Fruit fly (Drosophila melanogaster) whole organism, wandering third instar larva: Measurements from ENCODE around the gene Gdi.

ENCODE experiments used
- Abd-B ChIP-seq: fragments of >200 bp; optimal IDR thresholded peaks from 2 replicates; lab custom pipeline; 2017; ENCODE audit warnings: missing biosample characterization, missing genetic modification characterization
- Dfd ChIP-seq: fragments of >200 bp; optimal IDR thresholded peaks from 2 replicates; lab custom pipeline; 2017; ENCODE audit warnings: missing biosample characterization, missing genetic modification characterization
- Dif ChIP-seq: fragments of 200-275, 200-300 bp; sonication (Bioruptor generic); optimal IDR thresholded peaks from 2 replicates; lab custom pipeline; 2018; ENCODE audit warnings: missing biosample characterization, missing genetic modification characterization; ENCODE audit not compliant: partially characterized antibody
- GATAd ChIP-seq: sonication (Bioruptor generic); optimal IDR thresholded peaks from 2 replicates; lab custom pipeline; 2016; ENCODE audit warnings: missing biosample characterization, missing genetic modification characterization
- Hnf4 ChIP-seq: fragments of 200-800 bp; sonication (Bioruptor generic); optimal IDR thresholded peaks from 2 replicates; lab custom pipeline; 2016; ENCODE audit warnings: missing biosample characterization, mild to moderate bottlenecking, missing genetic modification characterization
- Hr78 ChIP-seq: fragments of >200 bp; optimal IDR thresholded peaks from 2 replicates; lab custom pipeline; 2017; ENCODE audit warnings: missing biosample characterization, missing genetic modification characterization
- Hr83 ChIP-seq: fragments of 200-300 bp; sonication (Bioruptor generic); optimal IDR thresholded peaks from 2 replicates; lab custom pipeline; 2016; ENCODE audit warnings: missing biosample characterization, mild to moderate bottlenecking, missing genetic modification characterization, moderate library complexity; ENCODE audit not compliant: poor library complexity, severe bottlenecking
- Jra ChIP-seq: sonication (Bioruptor generic); optimal IDR thresholded peaks from 2 replicates; lab custom pipeline; 2016; ENCODE audit warnings: missing biosample characterization, missing genetic modification characterization
- Mio ChIP-seq: sonication (Bioruptor generic); optimal IDR thresholded peaks from 2 replicates; lab custom pipeline; 2016; ENCODE audit warnings: missing biosample characterization, missing genetic modification characterization
- Myc ChIP-seq: fragments of >200 bp; optimal IDR thresholded peaks from 2 replicates; lab custom pipeline; 2017
- N ChIP-seq: fragments of >200 bp; optimal IDR thresholded peaks from 2 replicates; lab custom pipeline; 2018; ENCODE audit warnings: missing biosample characterization, missing external identifiers, missing genetic modification characterization
- OdsH ChIP-seq: fragments of 200-800 bp; sonication (Bioruptor generic); optimal IDR thresholded peaks from 2 replicates; lab custom pipeline; 2016; ENCODE audit warnings: missing biosample characterization, mild to moderate bottlenecking, missing genetic modification characterization
- Rel ChIP-seq, 2 experiments: fragments of 200-800 bp; sonication (Bioruptor generic) in 1 of 2; optimal IDR thresholded peaks; 2 replicates in 1 of 2; 3 replicates in 1 of 2; lab custom pipeline; 2016 to 2019; ENCODE audit warnings: mild to moderate bottlenecking in 2 of 2, missing biosample characterization in 2 of 2, missing genetic modification characterization in 2 of 2, moderate library complexity in 1 of 2
- Sp1 ChIP-seq: fragments of 200-800 bp; sonication (Bioruptor generic); optimal IDR thresholded peaks from 3 replicates; lab custom pipeline; 2019; ENCODE audit warnings: missing biosample characterization, mild to moderate bottlenecking, missing genetic modification characterization, moderate library complexity
- br ChIP-seq: fragments of 200-800 bp; sonication (Bioruptor generic); optimal IDR thresholded peaks from 2 replicates; lab custom pipeline; 2016; ENCODE audit warnings: missing biosample characterization, missing genetic modification characterization
- brk ChIP-seq: fragments of 200-800 bp; sonication (Bioruptor generic); optimal IDR thresholded peaks from 2 replicates; lab custom pipeline; 2016; ENCODE audit warnings: missing biosample characterization, mild to moderate bottlenecking, missing genetic modification characterization
- dmrt93B ChIP-seq: fragments of 200-800 bp; sonication (Bioruptor generic); optimal IDR thresholded peaks from 2 replicates; lab custom pipeline; 2018; ENCODE audit warnings: missing biosample characterization, mild to moderate bottlenecking, missing genetic modification characterization
- dsf ChIP-seq: sonication (Bioruptor generic); optimal IDR thresholded peaks from 2 replicates; lab custom pipeline; 2016; ENCODE audit warnings: missing biosample characterization, missing genetic modification characterization, borderline replicate concordance
- ey ChIP-seq: fragments of 200-800 bp; sonication (Bioruptor generic); optimal IDR thresholded peaks from 2 replicates; lab custom pipeline; 2016; ENCODE audit warnings: missing biosample characterization, missing genetic modification characterization
- foxo ChIP-seq, 2 experiments: fragments of 200-800 bp; sonication (Bioruptor generic); optimal IDR thresholded peaks; 2 replicates in 1 of 2; 3 replicates in 1 of 2; lab custom pipeline; 2016 to 2017; ENCODE audit warnings: missing biosample characterization in 2 of 2, missing genetic modification characterization in 2 of 2
- h ChIP-seq: fragments of 200-800 bp; sonication (Bioruptor generic); optimal IDR thresholded peaks from 3 replicates; lab custom pipeline; 2016; ENCODE audit warnings: missing biosample characterization, mild to moderate bottlenecking, missing genetic modification characterization
- jim ChIP-seq: fragments of 175-275, 200-325 bp; sonication (Bioruptor generic); optimal IDR thresholded peaks from 2 replicates; lab custom pipeline; 2016; ENCODE audit warnings: missing biosample characterization, mild to moderate bottlenecking, missing genetic modification characterization
- lola ChIP-seq: fragments of >200 bp; optimal IDR thresholded peaks from 2 replicates; lab custom pipeline; 2017; ENCODE audit warnings: missing biosample characterization, missing genetic modification characterization
- psq ChIP-seq: fragments of 200-800 bp; sonication (Bioruptor generic); optimal IDR thresholded peaks from 3 replicates; lab custom pipeline; 2017; ENCODE audit warnings: missing biosample characterization, mild to moderate bottlenecking, missing genetic modification characterization, moderate library complexity
- rgr ChIP-seq: fragments of 200-800 bp; sonication (Bioruptor generic); optimal IDR thresholded peaks from 3 replicates; lab custom pipeline; 2016; ENCODE audit warnings: missing biosample characterization, mild to moderate bottlenecking, missing genetic modification characterization
- sage ChIP-seq: fragments of 200-800 bp; sonication (Bioruptor generic); optimal IDR thresholded peaks from 2 replicates; lab custom pipeline; 2016; ENCODE audit warnings: missing biosample characterization, mild to moderate bottlenecking, missing genetic modification characterization
- sv ChIP-seq: fragments of 200-800 bp; sonication (Bioruptor generic); optimal IDR thresholded peaks from 3 replicates; lab custom pipeline; 2016; ENCODE audit warnings: missing biosample characterization, missing genetic modification characterization
- tai ChIP-seq: sonication (Bioruptor generic); optimal IDR thresholded peaks from 2 replicates; lab custom pipeline; 2016; ENCODE audit warnings: missing biosample characterization, missing genetic modification characterization
- usp ChIP-seq: fragments of >200 bp; optimal IDR thresholded peaks from 2 replicates; lab custom pipeline; 2017; ENCODE audit warnings: missing biosample characterization, missing genetic modification characterization
- woc ChIP-seq: sonication (Bioruptor generic); optimal IDR thresholded peaks from 2 replicates; lab custom pipeline; 2016; ENCODE audit warnings: missing biosample characterization, mild to moderate bottlenecking, missing genetic modification characterization

Gdi gene

DNA sequence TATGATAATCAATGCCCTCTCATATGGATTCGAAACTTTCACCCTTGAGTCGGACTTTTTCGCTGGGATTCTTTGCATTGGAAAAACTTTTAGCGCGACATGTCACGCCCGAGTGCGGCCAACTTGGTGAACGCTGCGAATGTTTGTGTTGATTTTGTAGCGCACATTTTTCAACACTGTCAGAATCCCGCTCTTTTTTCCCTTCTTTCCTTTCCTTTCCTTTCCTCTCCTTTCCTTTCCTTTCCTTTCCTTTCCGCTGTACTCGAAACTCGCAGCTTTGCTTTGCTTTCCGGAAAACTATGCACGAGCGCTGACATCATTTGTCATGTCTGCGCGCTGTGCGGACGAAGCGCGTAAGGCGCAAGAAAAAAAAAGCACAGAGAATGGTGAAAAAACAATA is 27.3 kb downstream of the Gdi start:
- no peak for TF ChIP-seq br (GFP tag; lab: Kevin White, UChicago)

- TF ChIP-seq GATAd (GFP tag; lab: Kevin White, UChicago) (no peak), brk (GFP tag; lab: Kevin White, UChicago) (peak; percentile 0)
Measured at dm6 chr2L:9464455-9465063, 30.1 kb downstream of the Gdi start.

- TF ChIP-seq Rel (GFP tag; optimal IDR thresholded peaks at IDR 0.05; lab: Kevin White, UChicago) (no peak), Rel (tag; optimal IDR thresholded peaks at IDR 0.05; lab: Kevin White, UChicago) (peak; percentile 59), Hr83 (GFP tag; lab: Kevin White, UChicago) (no peak)
- TF ChIP-seq, all 38 proteins: peak for 1
Measured at dm6 chr2L:9460092-9460473, 34.6 kb downstream of the Gdi start.

DNA sequence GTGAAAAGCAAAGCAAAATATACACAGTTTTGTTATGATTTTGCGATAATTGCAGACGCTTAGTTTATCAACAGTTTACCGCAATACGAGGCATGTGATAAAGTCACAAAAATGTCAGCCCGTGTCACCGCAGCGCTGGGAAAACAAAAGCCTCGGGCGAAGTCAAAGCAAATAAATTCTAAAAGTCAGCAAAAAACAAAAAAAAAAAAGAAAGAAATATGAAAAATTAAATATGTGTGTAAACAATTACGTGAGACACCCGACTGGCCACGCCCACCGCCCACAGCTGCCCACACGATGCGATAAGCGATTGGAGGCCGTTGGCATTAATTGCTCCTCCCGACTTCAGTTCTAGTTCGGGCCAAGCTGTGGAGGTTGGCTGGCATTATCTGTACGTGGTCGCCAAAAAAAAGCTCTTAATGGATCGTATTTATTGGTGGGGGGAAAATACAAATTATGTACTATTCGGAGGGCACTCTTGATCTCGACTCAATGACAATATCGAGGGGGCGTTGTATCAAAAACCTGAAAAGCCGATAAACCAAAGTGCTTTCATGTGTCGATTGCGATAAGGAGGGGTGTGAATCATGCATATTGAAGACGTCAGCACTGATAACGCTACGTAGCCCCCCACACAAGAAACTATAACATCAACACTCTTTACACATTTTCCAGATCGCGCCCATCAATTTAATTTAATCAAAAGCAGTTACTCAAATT is 35.1 kb downstream of the Gdi start:
- TF ChIP-seq Mio (GFP tag; lab: Kevin White, UChicago) (no peak), Hr78 (GFP tag; lab: Kevin White, UChicago) (no peak), br (GFP tag; lab: Kevin White, UChicago) (peak; percentile 3), sv (GFP tag; lab: Kevin White, UChicago) (no peak), dsf (GFP tag; lab: Kevin White, UChicago) (no peak), Dif (GFP tag; lab: Kevin White, UChicago) (peak; percentile 30), psq (GFP tag; lab: Kevin White, UChicago) (no peak)

dm6 chr2L:9457865-9458264 is 36.8 kb downstream of the Gdi start:
- TF ChIP-seq Mio (GFP tag; lab: Kevin White, UChicago) (no peak), jim (GFP tag; lab: Kevin White, UChicago) (peak; percentile 33), Hr78 (GFP tag; lab: Kevin White, UChicago) (no peak), h (peak; percentile 7), Sp1 (GFP tag; lab: Kevin White, UChicago) (peak; percentile 7), usp (GFP tag; lab: Kevin White, UChicago) (no peak), tai (no peak), br (GFP tag; lab: Kevin White, UChicago) (peak; percentile 45), Dfd (no peak), GATAd (GFP tag; lab: Kevin White, UChicago) (no peak), sv (GFP tag; lab: Kevin White, UChicago) (no peak)

dm6 chr2L:9457456-9457855 is 37.2 kb downstream of the Gdi start:
- no peak for TF ChIP-seq h
- no peak for TF ChIP-seq Mio (GFP tag; lab: Kevin White, UChicago)
- no peak for TF ChIP-seq N (GFP tag; lab: Kevin White, UChicago)
- TF ChIP-seq Jra (GFP tag; lab: Kevin White, UChicago): no peak
- no peak for TF ChIP-seq GATAd (GFP tag; lab: Kevin White, UChicago)
- no peak for TF ChIP-seq Dif (GFP tag; lab: Kevin White, UChicago)
- no peak for TF ChIP-seq brk (GFP tag; lab: Kevin White, UChicago)

dm6 chr2L:9455157-9455556 is 39.5 kb downstream of the Gdi start:
- no peak for TF ChIP-seq h
- no peak for TF ChIP-seq Abd-B (GFP tag; lab: Kevin White, UChicago)
- no peak for TF ChIP-seq usp (GFP tag; lab: Kevin White, UChicago)
- no peak for TF ChIP-seq Rel (GFP tag; optimal IDR thresholded peaks at IDR 0.05; lab: Kevin White, UChicago)
- TF ChIP-seq Rel (tag; optimal IDR thresholded peaks at IDR 0.05; lab: Kevin White, UChicago): no peak
- no peak for TF ChIP-seq Dfd
- TF ChIP-seq Hr83 (GFP tag; lab: Kevin White, UChicago): no peak
- no peak for TF ChIP-seq Mio (GFP tag; lab: Kevin White, UChicago)

DNA sequence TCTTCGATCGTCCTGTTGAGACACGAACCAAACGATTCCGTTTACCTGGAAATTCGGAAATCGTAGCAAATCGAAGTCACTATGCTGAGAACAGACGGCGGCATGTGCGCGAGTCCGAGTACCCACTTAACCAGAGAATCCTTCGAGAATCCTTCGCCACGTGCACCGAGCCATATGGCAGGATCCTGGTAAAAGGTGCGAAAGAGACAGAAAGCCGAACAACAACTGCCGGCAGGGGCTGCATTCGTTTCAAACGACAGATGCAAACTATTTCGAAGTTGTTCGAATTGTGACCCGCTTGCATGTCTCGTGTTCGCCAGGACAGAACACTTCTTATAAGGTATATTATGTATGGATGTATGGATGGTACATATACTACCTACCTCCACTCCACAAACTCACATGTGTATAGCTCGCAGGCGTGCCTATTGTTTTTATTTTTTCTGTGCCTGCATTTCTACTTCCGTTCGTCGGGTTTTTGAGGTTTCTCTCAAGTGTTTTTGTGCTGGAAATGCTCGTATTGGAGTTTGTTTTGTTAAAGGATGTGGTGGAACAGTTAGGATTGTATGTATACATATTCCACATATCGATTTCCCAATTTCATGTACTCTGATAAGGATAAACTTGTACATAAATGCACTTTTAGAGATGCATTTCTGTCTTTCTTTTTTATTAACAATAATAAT is 40.2 kb downstream of the Gdi start:
- TF ChIP-seq Mio (GFP tag; lab: Kevin White, UChicago): no peak
- TF ChIP-seq Myc (lab: Kevin White, UChicago): no peak
- TF ChIP-seq dmrt93B: no peak
- no peak for TF ChIP-seq sage (GFP tag; lab: Kevin White, UChicago)
- TF ChIP-seq ey (GFP tag; lab: Kevin White, UChicago): no peak
- no peak for TF ChIP-seq GATAd (GFP tag; lab: Kevin White, UChicago)
- no peak for TF ChIP-seq lola (GFP tag; lab: Kevin White, UChicago)
- TF ChIP-seq woc (GFP tag; lab: Kevin White, UChicago): no peak
- TF ChIP-seq OdsH (GFP tag; lab: Kevin White, UChicago): no peak
- TF ChIP-seq rgr (GFP tag; lab: Kevin White, UChicago): no peak
- TF ChIP-seq jim (GFP tag; lab: Kevin White, UChicago): no peak
- no peak for TF ChIP-seq Hnf4
- no peak for TF ChIP-seq Hr78 (GFP tag; lab: Kevin White, UChicago)
- TF ChIP-seq tai: no peak
- no peak for TF ChIP-seq foxo (GFP tag; optimal IDR thresholded peaks at IDR 0.05; lab: Kevin White, UChicago)
- TF ChIP-seq sv (GFP tag; lab: Kevin White, UChicago): no peak
